Worm (Caenorhabditis elegans) whole organism, L2 larva: Measurements from ENCODE around the gene aco-2.

Experiments used
- C34F6.9 ChIP-seq: fragments of 150-350 bp; optimal IDR thresholded peaks from 2 replicates; lab custom pipeline; 2014; ENCODE audit warnings: missing biosample characterization, missing genetic modification characterization
- F13H6.1 ChIP-seq: sonication (generic microtip); optimal IDR thresholded peaks from 2 replicates; lab custom pipeline; 2016; ENCODE audit warnings: missing genetic modification characterization, missing compliant biosample characterization
- Y55F3AM.14 ChIP-seq: fragments of 200-800 bp; sonication (Bioruptor generic); optimal IDR thresholded peaks from 2 replicates; lab custom pipeline; 2018; ENCODE audit warnings: mild to moderate bottlenecking, missing genetic modification characterization, missing compliant biosample characterization
- ZK546.5 ChIP-seq: sonication (generic microtip); optimal IDR thresholded peaks from 2 replicates; lab custom pipeline; 2017; ENCODE audit warnings: missing biosample characterization, missing genetic modification characterization
- aly-2 ChIP-seq: fragments of 150-350 bp; optimal IDR thresholded peaks from 2 replicates; lab custom pipeline; 2014; ENCODE audit warnings: missing biosample characterization, missing genetic modification characterization
- ama-1 ChIP-seq: fragments of 150-350 bp; optimal IDR thresholded peaks from 2 replicates; lab custom pipeline; 2018; ENCODE audit warnings: inconsistent platforms
- blmp-1 ChIP-seq: sonication (generic microtip); optimal IDR thresholded peaks from 2 replicates; lab custom pipeline; 2017; ENCODE audit warnings: missing genetic modification characterization, mild to moderate bottlenecking, missing compliant biosample characterization, antibody characterized with exemption, moderate library complexity; ENCODE audit not compliant: insufficient read depth
- ceh-16 ChIP-seq: fragments of 150-350 bp; optimal IDR thresholded peaks from 2 replicates; lab custom pipeline; 2014; ENCODE audit warnings: missing biosample characterization, missing genetic modification characterization
- ceh-82 ChIP-seq: fragments of 150-350 bp; optimal IDR thresholded peaks from 2 replicates; lab custom pipeline; 2014; ENCODE audit warnings: missing biosample characterization, missing genetic modification characterization
- crh-2 ChIP-seq: sonication (generic microtip); optimal IDR thresholded peaks from 2 replicates; lab custom pipeline; 2017; ENCODE audit warnings: missing biosample characterization, missing genetic modification characterization
- dmd-4 ChIP-seq: sonication (generic microtip); optimal IDR thresholded peaks from 2 replicates; lab custom pipeline; 2017; ENCODE audit warnings: missing biosample characterization, missing genetic modification characterization
- elt-1 ChIP-seq: fragments of 150-350 bp; optimal IDR thresholded peaks from 2 replicates; lab custom pipeline; 2014; ENCODE audit warnings: missing biosample characterization, missing genetic modification characterization
- elt-3 ChIP-seq: sonication (generic microtip); optimal IDR thresholded peaks from 2 replicates; lab custom pipeline; 2017; ENCODE audit warnings: missing biosample characterization, missing genetic modification characterization
- gmeb-1 ChIP-seq: fragments of 150-350 bp; optimal IDR thresholded peaks from 2 replicates; lab custom pipeline; 2014; ENCODE audit warnings: missing biosample characterization, missing genetic modification characterization
- lin-11 ChIP-seq: fragments of 150-350 bp; sonication (generic microtip); optimal IDR thresholded peaks from 2 replicates; lab custom pipeline; 2014; ENCODE audit warnings: missing biosample characterization, missing genetic modification characterization, inconsistent platforms, mixed read lengths
- lin-39 ChIP-seq: fragments of 150-350 bp; optimal IDR thresholded peaks from 2 replicates; lab custom pipeline; 2014; ENCODE audit warnings: missing biosample characterization, missing genetic modification reagents, missing genetic modification characterization
- lsy-2 ChIP-seq, 2 experiments: fragments of 150-350 bp in 1 of 2; sonication (generic microtip) in 1 of 2; optimal IDR thresholded peaks; 2 replicates each; lab custom pipeline; 2014 to 2017; ENCODE audit warnings: missing biosample characterization in 2 of 2, missing genetic modification characterization in 2 of 2
- mab-5 ChIP-seq: fragments of 150-350 bp; optimal IDR thresholded peaks from 2 replicates; lab custom pipeline; 2014; ENCODE audit warnings: missing biosample characterization, missing genetic modification characterization
- mbf-1 ChIP-seq: sonication (generic microtip); optimal IDR thresholded peaks from 2 replicates; lab custom pipeline; 2017; ENCODE audit warnings: missing biosample characterization, missing genetic modification characterization
- mdl-1 ChIP-seq, 2 experiments: fragments of 150-350 bp in 1 of 2; sonication (generic microtip) in 1 of 2; optimal IDR thresholded peaks; 2 replicates each; lab custom pipeline; 2017; ENCODE audit warnings: missing biosample characterization in 2 of 2, missing genetic modification characterization in 2 of 2
- nhr-11 ChIP-seq: fragments of 150-350 bp; optimal IDR thresholded peaks from 2 replicates; lab custom pipeline; 2014; ENCODE audit warnings: missing biosample characterization, missing genetic modification characterization
- nhr-129 ChIP-seq: fragments of 150-350 bp; optimal IDR thresholded peaks from 2 replicates; lab custom pipeline; 2014; ENCODE audit warnings: missing biosample characterization, missing genetic modification characterization
- nhr-21 ChIP-seq: fragments of 150-350 bp; optimal IDR thresholded peaks from 2 replicates; lab custom pipeline; 2014; ENCODE audit warnings: missing biosample characterization, missing genetic modification characterization
- nhr-237 ChIP-seq: fragments of 150-350 bp; optimal IDR thresholded peaks from 2 replicates; lab custom pipeline; 2014; ENCODE audit warnings: missing biosample characterization, missing genetic modification characterization
- nhr-25 ChIP-seq: fragments of 150-350 bp; sonication (generic microtip); optimal IDR thresholded peaks from 3 replicates; lab custom pipeline; 2014; ENCODE audit warnings: missing biosample characterization, missing genetic modification characterization
- nhr-6 ChIP-seq: fragments of 150-350 bp; optimal IDR thresholded peaks from 2 replicates; lab custom pipeline; 2014; ENCODE audit warnings: missing biosample characterization, missing genetic modification characterization
- nhr-77 ChIP-seq: fragments of 150-350 bp; optimal IDR thresholded peaks from 2 replicates; lab custom pipeline; 2014; ENCODE audit warnings: missing biosample characterization, missing genetic modification characterization
- sem-4 ChIP-seq: fragments of 150-350 bp; optimal IDR thresholded peaks from 2 replicates; lab custom pipeline; 2014; ENCODE audit warnings: missing biosample characterization, missing genetic modification reagents, missing genetic modification characterization
- skn-1 ChIP-seq: sonication (generic microtip); optimal IDR thresholded peaks from 2 replicates; lab custom pipeline; 2017; ENCODE audit warnings: missing biosample characterization, missing genetic modification characterization
- sma-3 ChIP-seq: sonication (generic microtip); optimal IDR thresholded peaks from 2 replicates; lab custom pipeline; 2016; ENCODE audit warnings: missing genetic modification reagents, missing genetic modification characterization, missing compliant biosample characterization
- snpc-4 ChIP-seq: fragments of 150-350 bp; optimal IDR thresholded peaks from 2 replicates; lab custom pipeline; 2014; ENCODE audit warnings: missing biosample characterization, missing genetic modification characterization
- unc-55 ChIP-seq: fragments of 150-350 bp; sonication (generic microtip); optimal IDR thresholded peaks from 3 replicates; lab custom pipeline; 2014; ENCODE audit warnings: missing biosample characterization, missing genetic modification reagents, missing genetic modification characterization
- unc-62 ChIP-seq: fragments of 150-350 bp; optimal IDR thresholded peaks from 2 replicates; lab custom pipeline; 2014; ENCODE audit warnings: missing biosample characterization, missing genetic modification reagents, missing genetic modification characterization
- ztf-1 ChIP-seq: fragments of 200-800 bp; sonication (Bioruptor generic); conservative IDR thresholded peaks from 2 replicates; pipeline ENCODE4 v1.3.6; 2022; ENCODE audit warnings: missing genetic modification characterization, missing compliant biosample characterization
- ztf-11 ChIP-seq: sonication (generic microtip); optimal IDR thresholded peaks from 2 replicates; lab custom pipeline; 2017; ENCODE audit warnings: missing biosample characterization, missing genetic modification characterization
- ztf-4 ChIP-seq: fragments of 150-350 bp; optimal IDR thresholded peaks from 2 replicates; lab custom pipeline; 2014; ENCODE audit warnings: missing biosample characterization, missing genetic modification characterization

aco-2 gene

ce11 chrIII:7979659-7980058, 6.1 kb downstream of the aco-2 start, which contains the start of gene clp-1:
clp-1 (plus strand) TSS chrIII:7979959.
- no peak for TF ChIP-seq nhr-77 (tag; lab: Kevin White, UChicago)
- no peak for TF ChIP-seq nhr-11
- TF ChIP-seq mdl-1 (tag; optimal IDR thresholded peaks at IDR 0.05; lab: Kevin White, UChicago), result no peak
- no peak for TF ChIP-seq sma-3 (GFP tag; lab: Kevin White, UChicago)
- TF ChIP-seq C34F6.9 (tag; lab: Kevin White, UChicago), result no peak
- no peak for TF ChIP-seq ama-1 (lab: Kevin White, UChicago)
- TF ChIP-seq lin-11, result no peak
- no peak for TF ChIP-seq F13H6.1 (tag; lab: Kevin White, UChicago)
- no peak for TF ChIP-seq ZK546.5 (tag; lab: Kevin White, UChicago)
- TF ChIP-seq mbf-1 (tag; lab: Kevin White, UChicago), result no peak
- no peak for TF ChIP-seq sem-4 (tag; lab: Kevin White, UChicago)
- no peak for TF ChIP-seq dmd-4 (tag; lab: Kevin White, UChicago)

- TF ChIP-seq mab-5 (tag; lab: Kevin White, UChicago) (no peak), snpc-4 (tag; lab: Kevin White, UChicago) (no peak), crh-2 (tag; lab: Kevin White, UChicago) (no peak), ztf-4 (no peak), ama-1 (lab: Kevin White, UChicago) (no peak), blmp-1 (no peak), skn-1 (tag; lab: Kevin White, UChicago) (no peak), nhr-77 (tag; lab: Kevin White, UChicago) (no peak), lin-11 (no peak), nhr-25 (tag; lab: Kevin White, UChicago) (no peak)
- TF ChIP-seq, all 48 proteins: peak for 0
These were observed 7.7 kb downstream of the aco-2 start for ce11 chrIII:7981233-7981632.

- no peak for TF ChIP-seq C34F6.9 (tag; lab: Kevin White, UChicago)
These were observed 8.4 kb downstream of the aco-2 start for ce11 chrIII:7981938-7982337.

ce11 chrIII:7986585-7987171, 13.2 kb downstream of the aco-2 start, which contains the start of gene hrpk-2:
hrpk-2 (plus strand) TSS chrIII:7987121.
- TF ChIP-seq unc-62 (no peak), skn-1 (tag; lab: Kevin White, UChicago) (no peak), lsy-2 (tag; optimal IDR thresholded peaks at IDR 0.05; lab: Kevin White, UChicago) (no peak), gmeb-1 (tag; lab: Kevin White, UChicago) (no peak), nhr-25 (tag; lab: Kevin White, UChicago) (no peak), ceh-16 (tag; lab: Kevin White, UChicago) (no peak), lin-39 (tag; lab: Kevin White, UChicago) (no peak), mdl-1 (tag; optimal IDR thresholded peaks at IDR 0.05; lab: Kevin White, UChicago) (no peak)

- TF ChIP-seq blmp-1, result no peak
- TF ChIP-seq mbf-1 (tag; lab: Kevin White, UChicago), result no peak
- TF ChIP-seq ztf-11 (tag; lab: Kevin White, UChicago), result no peak
- TF ChIP-seq nhr-25 (tag; lab: Kevin White, UChicago), result no peak
- TF ChIP-seq nhr-6 (tag; lab: Kevin White, UChicago), result no peak
- no peak for TF ChIP-seq elt-1
- no peak for TF ChIP-seq ZK546.5 (tag; lab: Kevin White, UChicago)
- no peak for TF ChIP-seq dmd-4 (tag; lab: Kevin White, UChicago)
- TF ChIP-seq nhr-21, result no peak
- TF ChIP-seq F13H6.1 (tag; lab: Kevin White, UChicago), result no peak
- no peak for TF ChIP-seq C34F6.9 (tag; lab: Kevin White, UChicago)
- no peak for TF ChIP-seq nhr-237 (tag; lab: Kevin White, UChicago)
These were observed 22.8 kb downstream of the aco-2 start, which contains the start of gene npr-17 for ce11 chrIII:7996353-7996752. npr-17 (minus strand) TSS chrIII:7996453.

- TF ChIP-seq ceh-82 (tag; lab: Kevin White, UChicago), result no peak
- TF ChIP-seq elt-3, result no peak
- no peak for TF ChIP-seq lin-39 (tag; lab: Kevin White, UChicago)
- TF ChIP-seq dmd-4 (tag; lab: Kevin White, UChicago), result no peak
- TF ChIP-seq aly-2 (tag; lab: Kevin White, UChicago), result no peak
- TF ChIP-seq blmp-1, result no peak
- TF ChIP-seq ZK546.5 (tag; lab: Kevin White, UChicago), result no peak
- no peak for TF ChIP-seq ztf-1 (GFP tag; lab: Robert Waterston, UW)
- TF ChIP-seq snpc-4 (tag; lab: Kevin White, UChicago), result no peak
- no peak for TF ChIP-seq nhr-129
- no peak for TF ChIP-seq unc-55 (GFP tag; lab: Kevin White, UChicago)
- TF ChIP-seq Y55F3AM.14, result no peak
These were observed 24.0 kb downstream of the aco-2 start for ce11 chrIII:7997447-7998046.
